Fruit fly (Drosophila melanogaster) whole organism, embryonic: ENCODE data around the gene Taf10.
A peak's percentile ranks its signal among the peaks of the same experiment; 100 is the strongest.

Experiments used
- CG11093 ChIP-seq: fragments of 200-800 bp; sonication (Bioruptor generic); IDR thresholded peaks from 3 replicates; pipeline ENCODE4 v1.3.6; 2022; ENCODE audit warnings: missing biosample characterization, missing genetic modification characterization
- CG12104 ChIP-seq: fragments of 200-800 bp; sonication (Bioruptor generic); optimal IDR thresholded peaks from 3 replicates; lab custom pipeline; 2016; ENCODE audit warnings: missing biosample characterization, missing genetic modification characterization
- CG12744 ChIP-seq: fragments of 200-800 bp; sonication (Bioruptor generic); optimal IDR thresholded peaks from 2 replicates; lab custom pipeline; 2016; ENCODE audit warnings: missing biosample characterization, missing genetic modification characterization
- CG13775 ChIP-seq: fragments of 200-800 bp; sonication (Bioruptor generic); optimal IDR thresholded peaks from 3 replicates; lab custom pipeline; 2017; ENCODE audit warnings: missing biosample characterization, mild to moderate bottlenecking, missing genetic modification characterization
- CG13894 ChIP-seq: fragments of 200-800 bp; sonication (Bioruptor generic); optimal IDR thresholded peaks from 3 replicates; lab custom pipeline; 2018; ENCODE audit warnings: missing biosample characterization, mild to moderate bottlenecking, missing genetic modification characterization, moderate library complexity
- CG1647 ChIP-seq: fragments of 200-800 bp; sonication (Bioruptor generic); optimal IDR thresholded peaks from 3 replicates; lab custom pipeline; 2016; ENCODE audit warnings: missing biosample characterization, missing genetic modification characterization
- CG17385 ChIP-seq: fragments of 200-800 bp; sonication (Bioruptor generic); optimal IDR thresholded peaks from 3 replicates; lab custom pipeline; 2018; ENCODE audit warnings: missing biosample characterization, mild to moderate bottlenecking, missing genetic modification characterization
- CG17612 ChIP-seq: fragments of 200-800 bp; sonication (Bioruptor generic); IDR thresholded peaks from 2 replicates; pipeline ENCODE4 v1.3.6; 2022; ENCODE audit warnings: missing biosample characterization, missing genetic modification characterization
- CG18262 ChIP-seq: fragments of 200-800 bp; optimal IDR thresholded peaks from 3 replicates; lab custom pipeline; 2019; ENCODE audit warnings: missing biosample characterization, mild to moderate bottlenecking, missing genetic modification characterization, moderate library complexity
- CG33557 ChIP-seq: fragments of 200-800 bp; sonication (Bioruptor generic); optimal IDR thresholded peaks from 2 replicates; lab custom pipeline; 2019; ENCODE audit warnings: missing biosample characterization, mild to moderate bottlenecking, missing genetic modification characterization, moderate library complexity
- CG34422 ChIP-seq: fragments of 200-800 bp; sonication (Bioruptor generic); IDR thresholded peaks from 3 replicates; pipeline ENCODE4 v1.3.6; 2022; ENCODE audit warnings: missing biosample characterization, missing genetic modification characterization
- CG4282 ChIP-seq: fragments of 200-800 bp; sonication (Bioruptor generic); optimal IDR thresholded peaks from 2 replicates; lab custom pipeline; 2016; ENCODE audit warnings: missing biosample characterization, missing genetic modification characterization
- CG4404 ChIP-seq: fragments of 200-800 bp; sonication (Bioruptor generic); IDR thresholded peaks from 2 replicates; pipeline ENCODE4 v1.3.6; 2022; ENCODE audit warnings: missing biosample characterization, missing genetic modification characterization
- CG4424 ChIP-seq: fragments of 200-800 bp; sonication (Bioruptor generic); optimal IDR thresholded peaks from 3 replicates; lab custom pipeline; 2016; ENCODE audit warnings: missing biosample characterization, missing genetic modification characterization
- CG6683 ChIP-seq: fragments of 200-800 bp; sonication (Bioruptor generic); optimal IDR thresholded peaks from 2 replicates; lab custom pipeline; 2017; ENCODE audit warnings: missing biosample characterization, mild to moderate bottlenecking, missing genetic modification characterization, missing genetic modification reagents
- CG6765 ChIP-seq: fragments of 200-800 bp; sonication (Bioruptor generic); optimal IDR thresholded peaks from 3 replicates; lab custom pipeline; 2017; ENCODE audit warnings: missing biosample characterization, mild to moderate bottlenecking, missing genetic modification characterization
- CG8290 ChIP-seq, 3 experiments: fragments of 200-800 bp; sonication (Bioruptor generic); optimal IDR thresholded peaks; 2 replicates each; lab custom pipeline; 2016 to 2019; ENCODE audit warnings: missing biosample characterization in 3 of 3, missing genetic modification characterization in 3 of 3, mild to moderate bottlenecking in 2 of 3, moderate library complexity in 1 of 3
- CG8359 ChIP-seq: fragments of 200-800 bp; sonication (Bioruptor generic); optimal IDR thresholded peaks from 2 replicates; lab custom pipeline; 2017; ENCODE audit warnings: missing biosample characterization, mild to moderate bottlenecking, missing genetic modification characterization, borderline replicate concordance
- CG8478 ChIP-seq: fragments of >200 bp; optimal IDR thresholded peaks from 2 replicates; lab custom pipeline; 2018
- CG9609 ChIP-seq: fragments of 200-800 bp; sonication (Bioruptor generic); optimal IDR thresholded peaks from 3 replicates; lab custom pipeline; 2016; ENCODE audit warnings: missing biosample characterization, missing genetic modification characterization
- Dad ChIP-seq: fragments of 200-800 bp; sonication (Bioruptor generic); optimal IDR thresholded peaks from 3 replicates; lab custom pipeline; 2016; ENCODE audit warnings: missing biosample characterization, missing genetic modification characterization
- Dref ChIP-seq: fragments of 200-800 bp; sonication (Bioruptor generic); IDR thresholded peaks from 2 replicates; pipeline ENCODE4 v1.3.6; 2022; ENCODE audit warnings: missing biosample characterization, missing genetic modification characterization
- Drgx ChIP-seq: fragments of 200-800 bp; sonication (Bioruptor generic); IDR thresholded peaks from 2 replicates; pipeline ENCODE4 v1.3.6; 2022; ENCODE audit warnings: missing biosample characterization, missing genetic modification characterization
- E2f1 ChIP-seq: fragments of 200-800 bp; sonication (Bioruptor generic); IDR thresholded peaks from 2 replicates; pipeline ENCODE4 v1.3.6; 2022; ENCODE audit warnings: missing biosample characterization, missing genetic modification characterization
- E2f2 ChIP-seq: fragments of 200-800 bp; sonication (Bioruptor generic); IDR thresholded peaks from 2 replicates; pipeline ENCODE4 v1.3.6; 2022; ENCODE audit warnings: missing biosample characterization, missing genetic modification characterization
- ERR ChIP-seq: fragments of 200-800 bp; sonication (Bioruptor generic); optimal IDR thresholded peaks from 2 replicates; lab custom pipeline; 2016; ENCODE audit warnings: missing biosample characterization, missing genetic modification characterization
- HLH4C ChIP-seq: fragments of 200-800 bp; sonication (Bioruptor generic); IDR thresholded peaks from 3 replicates; pipeline ENCODE4 v1.3.6; 2022; ENCODE audit warnings: missing biosample characterization, missing genetic modification characterization; ENCODE audit not compliant: partially characterized antibody
- Med ChIP-seq: fragments of 200-800 bp; sonication (Bioruptor generic); peaks from one replicate; lab custom pipeline; 2016; ENCODE audit warnings: missing biosample characterization, missing genetic modification characterization, mild to moderate bottlenecking, inconsistent platforms, moderate library complexity
- Mrtf ChIP-seq: fragments of 200-800 bp; sonication (Bioruptor generic); IDR thresholded peaks from 3 replicates; pipeline ENCODE4 v1.3.6; 2022; ENCODE audit warnings: missing biosample characterization, missing genetic modification characterization
- NC2β ChIP-seq: fragments of 200-800 bp; sonication (Bioruptor generic); optimal IDR thresholded peaks from 2 replicates; lab custom pipeline; 2016; ENCODE audit warnings: missing biosample characterization, missing genetic modification characterization
- Nf-YB ChIP-seq: fragments of 200-800 bp; sonication (Bioruptor generic); optimal IDR thresholded peaks from 3 replicates; lab custom pipeline; 2019; ENCODE audit warnings: missing biosample characterization, mild to moderate bottlenecking, missing genetic modification characterization, moderate library complexity
- Oaz ChIP-seq: fragments of 200-800 bp; sonication (Bioruptor generic); IDR thresholded peaks from 2 replicates; pipeline ENCODE4 v1.3.6; 2022; ENCODE audit warnings: missing biosample characterization, missing genetic modification characterization
- Oli ChIP-seq: fragments of 200-800 bp; sonication (Bioruptor generic); optimal IDR thresholded peaks from 2 replicates; lab custom pipeline; 2018; ENCODE audit warnings: missing biosample characterization, mild to moderate bottlenecking, missing genetic modification characterization, moderate library complexity
- Opbp ChIP-seq: fragments of 200-800 bp; sonication (Bioruptor generic); IDR thresholded peaks from 3 replicates; pipeline ENCODE4 v1.3.6; 2022; ENCODE audit warnings: missing biosample characterization, missing genetic modification characterization; ENCODE audit not compliant: partially characterized antibody
- PHDP ChIP-seq: fragments of 200-800 bp; sonication (Bioruptor generic); optimal IDR thresholded peaks from 3 replicates; lab custom pipeline; 2018; ENCODE audit warnings: missing biosample characterization, mild to moderate bottlenecking, missing genetic modification characterization, moderate library complexity
- Poxn ChIP-seq: fragments of 200-800 bp; sonication (Bioruptor generic); IDR thresholded peaks from 2 replicates; pipeline ENCODE4 v1.3.6; 2022; ENCODE audit warnings: missing biosample characterization, missing genetic modification characterization
- ac ChIP-seq: fragments of 200-800 bp; sonication (Bioruptor generic); optimal IDR thresholded peaks from 3 replicates; lab custom pipeline; 2017; ENCODE audit warnings: missing biosample characterization, mild to moderate bottlenecking, missing genetic modification characterization
- corto ChIP-seq: fragments of 200-800 bp; sonication (Bioruptor generic); optimal IDR thresholded peaks from 2 replicates; lab custom pipeline; 2016; ENCODE audit warnings: missing biosample characterization, mild to moderate bottlenecking, missing genetic modification characterization, moderate library complexity
- gem ChIP-seq: fragments of 200-800 bp; sonication (Bioruptor generic); optimal IDR thresholded peaks from 2 replicates; lab custom pipeline; 2019; ENCODE audit warnings: missing biosample characterization, mild to moderate bottlenecking, missing genetic modification characterization, moderate library complexity
- gro ChIP-seq: fragments of 200-800 bp; sonication (Bioruptor generic); optimal IDR thresholded peaks from 2 replicates; lab custom pipeline; 2016; ENCODE audit warnings: missing biosample characterization, missing genetic modification characterization
- mld ChIP-seq: fragments of 200-800 bp; sonication (Bioruptor generic); IDR thresholded peaks from 3 replicates; pipeline ENCODE4 v1.3.6; 2022; ENCODE audit warnings: missing biosample characterization, missing genetic modification characterization; ENCODE audit not compliant: partially characterized antibody
- nau ChIP-seq: fragments of 200-800 bp; sonication (Bioruptor generic); optimal IDR thresholded peaks from 3 replicates; lab custom pipeline; 2017; ENCODE audit warnings: missing biosample characterization, mild to moderate bottlenecking, missing genetic modification characterization, missing genetic modification reagents
- prd ChIP-seq, 3 experiments: fragments of >200 bp in 2 of 3; fragments of 200-800 bp in 1 of 3; sonication (Bioruptor generic) in 1 of 3; optimal IDR thresholded peaks in 2 of 3; IDR thresholded peaks in 1 of 3; 2 replicates in 2 of 3; 3 replicates in 1 of 3; pipeline versions ENCODE4 v1.3.6 to Lab custom; 2017 to 2022; ENCODE audit warnings: missing biosample characterization in 1 of 3, missing genetic modification characterization in 1 of 3
- salm ChIP-seq: fragments of 200-800 bp; sonication (Bioruptor generic); optimal IDR thresholded peaks from 2 replicates; lab custom pipeline; 2018; ENCODE audit warnings: missing biosample characterization, mild to moderate bottlenecking, missing genetic modification characterization
- sisA ChIP-seq: fragments of 200-800 bp; sonication (Bioruptor generic); IDR thresholded peaks from 2 replicates; pipeline ENCODE4 v1.3.6; 2022; ENCODE audit warnings: missing biosample characterization, missing genetic modification characterization
- tgo ChIP-seq: fragments of 200-800 bp; sonication (Bioruptor generic); IDR thresholded peaks from 3 replicates; pipeline ENCODE4 v1.3.6; 2022; ENCODE audit warnings: missing biosample characterization, missing genetic modification characterization
- tin ChIP-seq: fragments of 200-800 bp; sonication (Bioruptor generic); optimal IDR thresholded peaks from 3 replicates; lab custom pipeline; 2016; ENCODE audit warnings: missing biosample characterization, missing genetic modification characterization
- unc-4 ChIP-seq: fragments of 200-800 bp; sonication (Bioruptor generic); IDR thresholded peaks from 2 replicates; pipeline ENCODE4 v1.3.6; 2022; ENCODE audit warnings: missing biosample characterization, missing genetic modification characterization; ENCODE audit not compliant: partially characterized antibody
- vfl ChIP-seq: fragments of 200-800 bp; sonication (Bioruptor generic); optimal IDR thresholded peaks from 2 replicates; lab custom pipeline; 2016; ENCODE audit warnings: missing biosample characterization, missing genetic modification characterization
- z ChIP-seq: fragments of 200-800 bp; sonication (Bioruptor generic); IDR thresholded peaks from 3 replicates; pipeline ENCODE4 v1.3.6; 2022; ENCODE audit warnings: missing biosample characterization, missing genetic modification characterization
- zen ChIP-seq: fragments of 200-800 bp; sonication (Bioruptor generic); optimal IDR thresholded peaks from 3 replicates; lab custom pipeline; 2018; ENCODE audit warnings: missing biosample characterization, mild to moderate bottlenecking, missing genetic modification characterization, moderate library complexity

The Taf10 gene

dm6 chr2L:2720368-2720767 lies 47.3 kb upstream of the Taf10 start (continued):
- TF ChIP-seq ERR (GFP tag; lab: Kevin White, UChicago) (no peak), vfl (GFP tag; lab: Kevin White, UChicago) (no peak), sisA (GFP tag; lab: Robert Waterston, UW) (peak; percentile 39; the same call in 1 of the 2 replicates), CG17385 (GFP tag; lab: Kevin White, UChicago) (peak; percentile 14), salm (tag; lab: Kevin White, UChicago) (no peak), CG6683 (no peak), HLH4C (GFP tag; lab: Robert Waterston, UW) (no peak), Oaz (0 out of 2 replicates have a peak, but pooled peaks have one; percentile 40), CG12744 (GFP tag; lab: Kevin White, UChicago) (no peak), CG8478 (lab: Kevin White, UChicago) (no peak), z (no peak), gro (GFP tag; lab: Kevin White, UChicago) (no peak), Opbp (no peak), gem (peak; percentile 52), Oli (tag; lab: Kevin White, UChicago) (peak; percentile 6), CG6765 (GFP tag; lab: Kevin White, UChicago) (no peak), CG8359 (GFP tag; lab: Kevin White, UChicago) (no peak), Dref (GFP tag; lab: Robert Waterston, UW) (no peak), Nf-YB (no peak), CG13894 (tag; lab: Kevin White, UChicago) (no peak), CG9609 (GFP tag; lab: Kevin White, UChicago) (peak; percentile 8), Drgx (no peak), nau (GFP tag; lab: Kevin White, UChicago) (no peak), E2f1 (GFP tag; lab: Robert Waterston, UW) (no peak), Mrtf (GFP tag; lab: Robert Waterston, UW) (0 out of 3 replicates have a peak, but pooled peaks have one; percentile 38), NC2β (GFP tag; lab: Kevin White, UChicago) (no peak), CG11093 (GFP tag; lab: Robert Waterston, UW) (no peak), mld (GFP tag; lab: Robert Waterston, UW) (no peak), CG13775 (GFP tag; lab: Kevin White, UChicago) (no peak), CG12104 (no peak), CG4424 (GFP tag; lab: Kevin White, UChicago) (no peak), Poxn (GFP tag; lab: Robert Waterston, UW) (no peak), E2f2 (0 out of 2 replicates have a peak, but pooled peaks have one; percentile 9), tin (GFP tag; lab: Kevin White, UChicago) (no peak), Med (GFP tag; lab: Kevin White, UChicago) (peak; percentile 63), corto (GFP tag; lab: Kevin White, UChicago) (no peak), unc-4 (GFP tag; lab: Robert Waterston, UW) (no peak), PHDP (tag; lab: Kevin White, UChicago) (no peak), tgo (GFP tag; lab: Robert Waterston, UW) (no peak), Dad (GFP tag; lab: Kevin White, UChicago) (no peak), CG34422 (no peak), ac (GFP tag; lab: Kevin White, UChicago) (no peak), CG17612 (GFP tag; lab: Robert Waterston, UW) (no peak), CG18262 (tag; lab: Kevin White, UChicago) (no peak), zen (tag; lab: Kevin White, UChicago) (no peak), CG4282 (GFP tag; lab: Kevin White, UChicago) (no peak), prd (optimal IDR thresholded peaks at IDR 0.05; lab: Kevin White, UChicago) (no peak), prd (GFP tag; IDR thresholded peaks at IDR 0.05; lab: Robert Waterston, UW) (peak; percentile 26; the same call in 1 of the 3 replicates), CG1647 (no peak), CG8290 (GFP tag; optimal IDR thresholded peaks at IDR 0.05; lab: Kevin White, UChicago) (no peak), CG8290 (tag; optimal IDR thresholded peaks at IDR 0.05; lab: Kevin White, UChicago) (peak in 1 of 2 experiments; percentile 1), CG4404 (GFP tag; lab: Robert Waterston, UW) (no peak), CG33557 (no peak)
